Worm (Caenorhabditis elegans) whole organism, L4 larva: ENCODE results near the gene usp-33.

ENCODE experiments used
- F44E2.7 ChIP-seq: fragments of 200-800 bp; sonication (Bioruptor generic); IDR thresholded peaks from 2 replicates; pipeline ENCODE4 v2.1.2; 2022; ENCODE audit warnings: missing genetic modification characterization, missing compliant biosample characterization
- aly-2 ChIP-seq: sonication (generic microtip); optimal IDR thresholded peaks from 2 replicates; lab custom pipeline; 2018; ENCODE audit warnings: missing biosample characterization, missing genetic modification characterization
- daf-12 ChIP-seq: fragments of 150-350 bp; optimal IDR thresholded peaks from 2 replicates; lab custom pipeline; 2014; ENCODE audit warnings: missing biosample characterization, missing genetic modification reagents, missing genetic modification characterization
- mxl-3 ChIP-seq: fragments of 200-800 bp; sonication (Bioruptor generic); optimal IDR thresholded peaks from 2 replicates; lab custom pipeline; 2018; ENCODE audit warnings: mild to moderate bottlenecking, missing genetic modification characterization, missing compliant biosample characterization
- pha-4 ChIP-seq, 2 experiments: fragments of 150-350 bp in 1 of 2; fragments of 200-800 bp in 1 of 2; sonication (Bioruptor generic) in 1 of 2; IDR thresholded peaks in 1 of 2; optimal IDR thresholded peaks in 1 of 2; 2 replicates each; pipeline versions ENCODE4 v1.3.6 to Lab custom; 2014 to 2022; ENCODE audit warnings: missing genetic modification characterization in 2 of 2, missing genetic modification reagents in 2 of 2, missing biosample characterization in 1 of 2, missing compliant biosample characterization in 1 of 2

- TF ChIP-seq mxl-3 (GFP tag; lab: Kevin White, UChicago) (peak; percentile 41), daf-12 (tag; lab: Kevin White, UChicago) (no peak), pha-4 (GFP tag; IDR thresholded peaks at IDR 0.05; lab: Robert Waterston, UW) (no peak), pha-4 (tag; optimal IDR thresholded peaks at IDR 0.05; lab: Kevin White, UChicago) (peak; percentile 44), aly-2 (tag; lab: Kevin White, UChicago) (no peak), F44E2.7 (GFP tag; lab: Robert Waterston, UW) (no peak)
Measured at ce11 chrX:15616443-15616842, 25.3 kb downstream of the usp-33 start, which contains the start of gene ergi-3.
